Worm (Caenorhabditis elegans): Measurements from ENCODE around the gene T05A7.11.

Gene T05A7.11

ce11 chrII:4703011-4703410 is 37.8 kb upstream of the T05A7.11 start:
- TF ChIP-seq lin-35 (GFP tag; optimal IDR thresholded peaks at IDR 0.05) (peak in 1 of 3 experiments; percentile 36), egrh-3 (GFP tag; IDR thresholded peaks at IDR 0.05) (no peak), F57C9.4 (tag; optimal IDR thresholded peaks at IDR 0.05) (no peak), snpc-1.1 (tag; optimal IDR thresholded peaks at IDR 0.05; ENCODE audit: insufficient read depth) (no peak), aptf-2 (GFP tag; conservative IDR thresholded peaks at IDR 0.05) (no peak), snpc-4 (GFP tag; optimal IDR thresholded peaks at IDR 0.05) (no peak), snpc-4 (tag; optimal IDR thresholded peaks at IDR 0.05) (no peak), bed-2 (GFP tag; IDR thresholded peaks at IDR 0.05) (no peak), atf-7 (tag; optimal IDR thresholded peaks at IDR 0.05) (peak; percentile 11), ets-4 (GFP tag; optimal IDR thresholded peaks at IDR 0.05) (no peak), him-1 (tag; optimal IDR thresholded peaks at IDR 0.05) (peak; percentile 16), madf-6 (GFP tag; IDR thresholded peaks at IDR 0.05) (peak; percentile 78), F22D6.2 (tag; optimal IDR thresholded peaks at IDR 0.05) (no peak), efl-1 (GFP tag; optimal IDR thresholded peaks at IDR 0.05) (peak; percentile 39), sdz-38 (tag; optimal IDR thresholded peaks at IDR 0.05) (no peak), ccch-3 (GFP tag; optimal IDR thresholded peaks at IDR 0.05) (no peak), F39B2.1 (GFP tag; IDR thresholded peaks at IDR 0.05) (no peak), mes-4 (tag; optimal IDR thresholded peaks at IDR 0.05) (peak; percentile 28), F52B5.7 (tag; optimal IDR thresholded peaks at IDR 0.05) (no peak), repo-1 (tag; optimal IDR thresholded peaks at IDR 0.05) (peak; percentile 53), attf-3 (GFP tag; conservative IDR thresholded peaks at IDR 0.05) (no peak), let-607 (tag; optimal IDR thresholded peaks at IDR 0.05) (no peak), C06A6.2 (GFP tag; conservative IDR thresholded peaks at IDR 0.05) (no peak), ztf-3 (GFP tag; optimal IDR thresholded peaks at IDR 0.05) (no peak), lin-26 (GFP tag; IDR thresholded peaks at IDR 0.05) (peak; percentile 78), ztf-6 (GFP tag; IDR thresholded peaks at IDR 0.05) (no peak), tbp1 (GFP tag; optimal IDR thresholded peaks at IDR 0.05) (peak; percentile 6), aptf-3 (GFP tag; IDR thresholded peaks at IDR 0.05) (no peak), zim-3 (tag; optimal IDR thresholded peaks at IDR 0.05) (no peak), attf-5 (GFP tag; optimal IDR thresholded peaks at IDR 0.05) (no peak), F23B12.7 (tag; optimal IDR thresholded peaks at IDR 0.05; ENCODE audit: insufficient read depth) (peak; percentile 19), F37B4.10 (GFP tag; IDR thresholded peaks at IDR 0.05) (no peak), lin-40 (tag; optimal IDR thresholded peaks at IDR 0.05) (no peak), mcd-1 (GFP tag; IDR thresholded peaks at IDR 0.05) (no peak), B0035.1 (tag; optimal IDR thresholded peaks at IDR 0.05) (no peak), lag-1 (GFP tag; IDR thresholded peaks at IDR 0.05) (no peak), ceh-27 (GFP tag; optimal IDR thresholded peaks at IDR 0.05) (no peak), ekl-4 (GFP tag; IDR thresholded peaks at IDR 0.05) (peak; percentile 74), ztf-26 (tag; optimal IDR thresholded peaks at IDR 0.05) (no peak), hrde-1 (tag; optimal IDR thresholded peaks at IDR 0.05; ENCODE audit: borderline replicate concordance) (peak; percentile 92), ztf-25 (GFP tag; IDR thresholded peaks at IDR 0.05) (no peak), B0019.2 (GFP tag; conservative IDR thresholded peaks at IDR 0.05) (no peak), nfyb-1 (GFP tag; IDR thresholded peaks at IDR 0.05) (0 out of 2 replicates have a peak, but pooled peaks have one; percentile 28), Y67H2A.10 (GFP tag; conservative IDR thresholded peaks at IDR 0.05) (no peak), rcor-1 (GFP tag; IDR thresholded peaks at IDR 0.05) (peak; percentile 77), B0261.1 (tag; optimal IDR thresholded peaks at IDR 0.05) (no peak), F55B11.4 (tag; optimal IDR thresholded peaks at IDR 0.05; ENCODE audit: borderline replicate concordance, insufficient read depth) (no peak), lir-1 (GFP tag; conservative IDR thresholded peaks at IDR 0.05) (no peak), ZK185.1 (tag; optimal IDR thresholded peaks at IDR 0.05; ENCODE audit: poor library complexity, severe bottlenecking) (no peak)
